Fruit fly (Drosophila melanogaster) whole organism, embryonic: ENCODE data around the gene Setx.

Experiments
- Adf1 ChIP-seq: fragments of 200-800 bp; sonication (Bioruptor generic); IDR thresholded peaks from 2 replicates; pipeline ENCODE4 v1.3.6; 2022; ENCODE audit warnings: missing biosample characterization, missing genetic modification characterization
- Atf-2 ChIP-seq: fragments of 200-800 bp; sonication (Bioruptor generic); optimal IDR thresholded peaks from 2 replicates; lab custom pipeline; 2016; ENCODE audit warnings: missing biosample characterization, missing genetic modification characterization
- Atf6 ChIP-seq: fragments of 200-800 bp; sonication (Bioruptor generic); IDR thresholded peaks from 2 replicates; pipeline ENCODE4 v1.3.6; 2022; ENCODE audit warnings: missing biosample characterization, missing genetic modification characterization
- CG10147 ChIP-seq: fragments of 200-800 bp; sonication (Bioruptor generic); optimal IDR thresholded peaks from 2 replicates; lab custom pipeline; 2019; ENCODE audit warnings: missing biosample characterization, mild to moderate bottlenecking, missing genetic modification characterization, moderate library complexity
- CG10321 ChIP-seq: fragments of 200-800 bp; sonication (Bioruptor generic); IDR thresholded peaks from 2 replicates; pipeline ENCODE4 v1.3.6; 2022; ENCODE audit warnings: missing biosample characterization, missing genetic modification characterization
- CG11398 ChIP-seq: fragments of 200-800 bp; sonication (Bioruptor generic); optimal IDR thresholded peaks from 2 replicates; lab custom pipeline; 2016; ENCODE audit warnings: missing biosample characterization, missing genetic modification characterization
- CG12659 ChIP-seq: fragments of 200-800 bp; sonication (Bioruptor generic); optimal IDR thresholded peaks from 3 replicates; lab custom pipeline; 2017; ENCODE audit warnings: mild to moderate bottlenecking, missing biosample characterization, missing genetic modification reagents, missing genetic modification characterization
- CG12942 ChIP-seq: fragments of 200-800 bp; sonication (Bioruptor generic); optimal IDR thresholded peaks from 3 replicates; lab custom pipeline; 2016; ENCODE audit warnings: missing biosample characterization, missing genetic modification characterization
- CG16863 ChIP-seq: fragments of 200-800 bp; sonication (Bioruptor generic); optimal IDR thresholded peaks from 3 replicates; lab custom pipeline; 2016; ENCODE audit warnings: missing biosample characterization, missing genetic modification characterization
- CG18262 ChIP-seq: fragments of 200-800 bp; optimal IDR thresholded peaks from 3 replicates; lab custom pipeline; 2019; ENCODE audit warnings: missing biosample characterization, mild to moderate bottlenecking, missing genetic modification characterization, moderate library complexity
- CG2202 ChIP-seq: fragments of 200-800 bp; sonication (Bioruptor generic); optimal IDR thresholded peaks from 2 replicates; lab custom pipeline; 2018; ENCODE audit warnings: missing biosample characterization, mild to moderate bottlenecking, missing genetic modification characterization
- CG31365 ChIP-seq: fragments of 200-800 bp; sonication (Bioruptor generic); optimal IDR thresholded peaks from 2 replicates; lab custom pipeline; 2018; ENCODE audit warnings: missing biosample characterization, mild to moderate bottlenecking, missing genetic modification characterization
- CG32772 ChIP-seq: fragments of 200-800 bp; sonication (Bioruptor generic); IDR thresholded peaks from 2 replicates; pipeline ENCODE4 v1.3.6; 2022; ENCODE audit warnings: missing biosample characterization, missing genetic modification characterization
- CG3407 ChIP-seq: fragments of 200-800 bp; sonication (Bioruptor generic); optimal IDR thresholded peaks from 2 replicates; lab custom pipeline; 2018; ENCODE audit warnings: missing biosample characterization, mild to moderate bottlenecking, missing genetic modification characterization
- CG3847 ChIP-seq: fragments of 200-800 bp; sonication (Bioruptor generic); IDR thresholded peaks from 2 replicates; pipeline ENCODE4 v1.3.6; 2022; ENCODE audit warnings: missing biosample characterization, missing genetic modification characterization
- CG4617 ChIP-seq: fragments of 200-800 bp; sonication (Bioruptor generic); optimal IDR thresholded peaks from 3 replicates; lab custom pipeline; 2016; ENCODE audit warnings: missing biosample characterization, missing genetic modification characterization, borderline replicate concordance
- CG7556 ChIP-seq: fragments of 200-800 bp; sonication (Bioruptor generic); optimal IDR thresholded peaks from 2 replicates; lab custom pipeline; 2017; ENCODE audit warnings: missing biosample characterization, mild to moderate bottlenecking, missing genetic modification characterization
- CG7963 ChIP-seq: fragments of 200-800 bp; sonication (Bioruptor generic); IDR thresholded peaks from 3 replicates; pipeline ENCODE4 v1.3.6; 2022; ENCODE audit warnings: missing biosample characterization, missing genetic modification characterization; ENCODE audit not compliant: partially characterized antibody
- CG8388 ChIP-seq: fragments of 200-800 bp; sonication (Bioruptor generic); optimal IDR thresholded peaks from 2 replicates; lab custom pipeline; 2019; ENCODE audit warnings: missing biosample characterization, mild to moderate bottlenecking, missing genetic modification characterization, moderate library complexity
- CG8924 ChIP-seq: fragments of 200-800 bp; optimal IDR thresholded peaks from 3 replicates; lab custom pipeline; 2019; ENCODE audit warnings: missing biosample characterization, mild to moderate bottlenecking, missing genetic modification characterization, moderate library complexity
- CG9817 ChIP-seq: fragments of 200-800 bp; sonication (Bioruptor generic); optimal IDR thresholded peaks from 2 replicates; lab custom pipeline; 2018; ENCODE audit warnings: missing biosample characterization, mild to moderate bottlenecking, missing genetic modification characterization, moderate library complexity
- CrebB ChIP-seq: fragments of 200-800 bp; sonication (Bioruptor generic); optimal IDR thresholded peaks from 3 replicates; lab custom pipeline; 2018; ENCODE audit warnings: missing biosample characterization, mild to moderate bottlenecking, missing genetic modification characterization
- D ChIP-seq, 2 experiments: fragments of 200-800 bp in 1 of 2; fragments of >200 bp in 1 of 2; sonication (Bioruptor generic) in 1 of 2; optimal IDR thresholded peaks; 2 replicates in 1 of 2; 3 replicates in 1 of 2; lab custom pipeline; 2017; ENCODE audit warnings: mild to moderate bottlenecking in 1 of 2, missing biosample characterization in 1 of 2, missing genetic modification characterization in 1 of 2, missing genetic modification reagents in 1 of 2
- Dad ChIP-seq: fragments of 200-800 bp; sonication (Bioruptor generic); optimal IDR thresholded peaks from 3 replicates; lab custom pipeline; 2016; ENCODE audit warnings: missing biosample characterization, missing genetic modification characterization
- Dfd ChIP-seq, 2 experiments: fragments of >200 bp; optimal IDR thresholded peaks; 2 replicates each; lab custom pipeline; 2017; ENCODE audit warnings: missing biosample characterization in 2 of 2, missing genetic modification characterization in 2 of 2
- HmgD ChIP-seq: fragments of 200-800 bp; sonication (Bioruptor generic); optimal IDR thresholded peaks from 3 replicates; lab custom pipeline; 2016; ENCODE audit warnings: missing biosample characterization, missing genetic modification characterization
- MBD-R2 ChIP-seq: fragments of 200-800 bp; sonication (Bioruptor generic); IDR thresholded peaks from 2 replicates; pipeline ENCODE4 v1.3.6; 2022; ENCODE audit warnings: missing biosample characterization, missing genetic modification characterization
- Mes4 ChIP-seq: fragments of 200-800 bp; sonication (Bioruptor generic); optimal IDR thresholded peaks from 2 replicates; lab custom pipeline; 2016; ENCODE audit warnings: missing biosample characterization, missing genetic modification characterization
- Nf-YC ChIP-seq: fragments of 200-800 bp; optimal IDR thresholded peaks from 3 replicates; lab custom pipeline; 2019; ENCODE audit warnings: missing biosample characterization, mild to moderate bottlenecking, missing genetic modification characterization, moderate library complexity
- Oli ChIP-seq: fragments of 200-800 bp; sonication (Bioruptor generic); optimal IDR thresholded peaks from 2 replicates; lab custom pipeline; 2018; ENCODE audit warnings: missing biosample characterization, mild to moderate bottlenecking, missing genetic modification characterization, moderate library complexity
- Optix ChIP-seq: fragments of 200-800 bp; sonication (Bioruptor generic); IDR thresholded peaks from 3 replicates; pipeline ENCODE4 v1.3.6; 2022; ENCODE audit warnings: missing biosample characterization, missing genetic modification characterization
- Ptx1 ChIP-seq: fragments of 200-800 bp; sonication (Bioruptor generic); IDR thresholded peaks from 2 replicates; pipeline ENCODE4 v1.3.6; 2022; ENCODE audit warnings: missing biosample characterization, missing genetic modification characterization
- Sin3A ChIP-seq: fragments of >200 bp; optimal IDR thresholded peaks from 2 replicates; lab custom pipeline; 2018
- Sry-β ChIP-seq: fragments of 200-800 bp; sonication (Bioruptor generic); optimal IDR thresholded peaks from 2 replicates; lab custom pipeline; 2018; ENCODE audit warnings: missing biosample characterization, mild to moderate bottlenecking, missing genetic modification characterization, moderate library complexity
- Taf1 ChIP-seq: fragments of 200-800 bp; sonication (Bioruptor generic); IDR thresholded peaks from 2 replicates; pipeline ENCODE4 v1.3.6; 2022; ENCODE audit warnings: missing biosample characterization, missing genetic modification characterization
- ara ChIP-seq: fragments of 200-800 bp; sonication (Bioruptor generic); IDR thresholded peaks from 2 replicates; pipeline ENCODE4 v1.3.6; 2022; ENCODE audit warnings: missing biosample characterization, missing genetic modification characterization
- cad ChIP-seq: fragments of >200 bp; optimal IDR thresholded peaks from 2 replicates; lab custom pipeline; 2017; ENCODE audit warnings: missing biosample characterization, missing genetic modification characterization
- cas ChIP-seq: fragments of 200-800 bp; sonication (Bioruptor generic); IDR thresholded peaks from 2 replicates; pipeline ENCODE4 v1.3.6; 2022; ENCODE audit warnings: missing biosample characterization, missing genetic modification characterization
- danr ChIP-seq: fragments of 200-800 bp; sonication (Bioruptor generic); IDR thresholded peaks from 2 replicates; pipeline ENCODE4 v1.3.6; 2022; ENCODE audit warnings: missing biosample characterization, missing genetic modification characterization
- dati ChIP-seq: fragments of 200-800 bp; sonication (Bioruptor generic); IDR thresholded peaks from 2 replicates; pipeline ENCODE4 v1.3.6; 2022; ENCODE audit warnings: missing biosample characterization, missing genetic modification characterization
- ems ChIP-seq: fragments of 200-800 bp; sonication (Bioruptor generic); optimal IDR thresholded peaks from 3 replicates; lab custom pipeline; 2016; ENCODE audit warnings: missing biosample characterization, missing genetic modification characterization
- fd102C ChIP-seq: fragments of 200-800 bp; sonication (Bioruptor generic); optimal IDR thresholded peaks from 2 replicates; lab custom pipeline; 2018; ENCODE audit warnings: missing biosample characterization, mild to moderate bottlenecking, missing genetic modification characterization, moderate library complexity
- gsb-n ChIP-seq: fragments of 200-800 bp; sonication (Bioruptor generic); optimal IDR thresholded peaks from 3 replicates; lab custom pipeline; 2018; ENCODE audit warnings: missing biosample characterization, mild to moderate bottlenecking, missing genetic modification characterization
- hth ChIP-seq: fragments of >200 bp; optimal IDR thresholded peaks from 2 replicates; lab custom pipeline; 2017; ENCODE audit warnings: inconsistent platforms
- jigr1 ChIP-seq: fragments of 200-800 bp; sonication (Bioruptor generic); IDR thresholded peaks from 3 replicates; pipeline ENCODE4 v1.3.6; 2022; ENCODE audit warnings: missing biosample characterization, missing genetic modification characterization
- kah ChIP-seq: fragments of 200-800 bp; sonication (Bioruptor generic); optimal IDR thresholded peaks from 2 replicates; lab custom pipeline; 2018; ENCODE audit warnings: missing biosample characterization, mild to moderate bottlenecking, missing genetic modification characterization
- klu ChIP-seq: fragments of 200-800 bp; sonication (Bioruptor generic); IDR thresholded peaks from 2 replicates; pipeline ENCODE4 v1.3.6; 2022; ENCODE audit warnings: missing biosample characterization, missing genetic modification characterization
- lbe ChIP-seq: fragments of 200-800 bp; sonication (Bioruptor generic); optimal IDR thresholded peaks from 2 replicates; lab custom pipeline; 2016; ENCODE audit warnings: missing biosample characterization, mild to moderate bottlenecking, missing genetic modification characterization
- nom ChIP-seq: fragments of 200-800 bp; sonication (Bioruptor generic); optimal IDR thresholded peaks from 2 replicates; lab custom pipeline; 2017; ENCODE audit warnings: missing biosample characterization, missing genetic modification characterization, mild to moderate bottlenecking, moderate library complexity, missing genetic modification reagents
- pros ChIP-seq: fragments of 200-800 bp; sonication (Bioruptor generic); optimal IDR thresholded peaks from 3 replicates; lab custom pipeline; 2019; ENCODE audit warnings: missing biosample characterization, mild to moderate bottlenecking, missing genetic modification characterization, moderate library complexity
- row ChIP-seq: fragments of 200-800 bp; sonication (Bioruptor generic); IDR thresholded peaks from 3 replicates; pipeline ENCODE4 v1.3.6; 2022; ENCODE audit warnings: missing biosample characterization, missing genetic modification characterization
- sna ChIP-seq: fragments of 200-800 bp; sonication (Bioruptor generic); IDR thresholded peaks from 2 replicates; pipeline ENCODE4 v1.3.6; 2022; ENCODE audit warnings: missing biosample characterization, missing genetic modification characterization; ENCODE audit not compliant: partially characterized antibody
- ttk ChIP-seq: fragments of 200-800 bp; sonication (Bioruptor generic); IDR thresholded peaks from 2 replicates; pipeline ENCODE4 v2.1.2; 2022; ENCODE audit warnings: missing biosample characterization, missing genetic modification characterization

Setx gene

DNA sequence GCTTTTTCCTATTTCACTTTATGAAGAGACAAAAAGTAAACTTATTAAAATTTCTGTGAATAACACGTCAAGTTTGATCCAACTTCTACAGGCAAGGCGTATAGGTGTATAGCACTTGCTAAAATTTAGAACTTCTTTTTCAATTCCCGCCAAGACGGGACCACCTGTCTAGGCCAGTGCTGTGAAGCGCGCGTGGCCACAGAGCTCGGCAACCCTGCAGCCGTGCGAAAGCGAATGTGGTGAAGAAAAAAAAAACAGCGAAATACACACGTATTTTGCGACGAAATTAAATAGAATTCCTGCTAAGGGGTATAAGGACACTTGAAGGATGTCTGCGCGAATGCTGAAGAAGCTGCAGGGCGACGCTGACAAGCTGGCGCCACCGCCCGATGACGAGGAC is 27.1 kb downstream of the Setx start, which contains the start of gene Nulp1 (continued):
- TF ChIP-seq CG31365 (tag; lab: Kevin White, UChicago): no peak
- TF ChIP-seq ara: no peak
- no peak for TF ChIP-seq Nf-YC
- TF ChIP-seq CG11398: no peak
- TF ChIP-seq jigr1 (GFP tag; lab: Robert Waterston, UW): no peak
- no peak for TF ChIP-seq hth (lab: Kevin White, UChicago)
- TF ChIP-seq Adf1 (GFP tag; lab: Robert Waterston, UW): no peak
- no peak for TF ChIP-seq Atf-2 (GFP tag; lab: Kevin White, UChicago)
- no peak for TF ChIP-seq CrebB (tag; lab: Kevin White, UChicago)
- no peak for TF ChIP-seq ttk (GFP tag; lab: Robert Waterston, UW)
- TF ChIP-seq HmgD (GFP tag; lab: Kevin White, UChicago): peak; percentile 57
- no peak for TF ChIP-seq Oli (tag; lab: Kevin White, UChicago)
- TF ChIP-seq Atf6 (GFP tag; lab: Robert Waterston, UW): no peak
- TF ChIP-seq CG7963: no peak
- TF ChIP-seq lbe (GFP tag; lab: Kevin White, UChicago): no peak
- TF ChIP-seq gsb-n: no peak
- TF ChIP-seq row (GFP tag; lab: Robert Waterston, UW): peak; percentile 43; the same call in 1 of the 3 replicates
- no peak for TF ChIP-seq ems (GFP tag; lab: Kevin White, UChicago)
- peak; percentile 65 for TF ChIP-seq CG3847 (GFP tag; lab: Robert Waterston, UW)
- no peak for TF ChIP-seq CG10321 (GFP tag; lab: Robert Waterston, UW)
- no peak for TF ChIP-seq Taf1 (GFP tag; lab: Robert Waterston, UW)
- no peak for TF ChIP-seq Optix (GFP tag; lab: Robert Waterston, UW)
- no peak for TF ChIP-seq CG2202 (tag; lab: Kevin White, UChicago)
- TF ChIP-seq Ptx1: no peak
- no peak for TF ChIP-seq CG12942
- no peak for TF ChIP-seq nom (GFP tag; lab: Kevin White, UChicago)
- TF ChIP-seq Sin3A (lab: Kevin White, UChicago): peak; percentile 27
- no peak for TF ChIP-seq Sry-β (GFP tag; lab: Kevin White, UChicago)
- no peak for TF ChIP-seq D (optimal IDR thresholded peaks at IDR 0.05; lab: Kevin White, UChicago)
- TF ChIP-seq D (GFP tag; optimal IDR thresholded peaks at IDR 0.05; lab: Kevin White, UChicago): no peak
- TF ChIP-seq Dad (GFP tag; lab: Kevin White, UChicago): no peak
- peak; percentile 97 for TF ChIP-seq kah (GFP tag; lab: Kevin White, UChicago)
- peak; percentile 93 for TF ChIP-seq MBD-R2 (GFP tag; lab: Robert Waterston, UW)
- TF ChIP-seq klu (GFP tag; lab: Robert Waterston, UW): no peak
- no peak for TF ChIP-seq cad (GFP tag; lab: Kevin White, UChicago)
- no peak for TF ChIP-seq CG7556 (GFP tag; lab: Kevin White, UChicago)
- TF ChIP-seq sna (GFP tag; lab: Robert Waterston, UW): no peak
- peak; percentile 50 for TF ChIP-seq CG12659 (GFP tag; lab: Kevin White, UChicago)
- TF ChIP-seq CG4617: peak; percentile 91
- TF ChIP-seq CG32772: peak; percentile 70
- TF ChIP-seq danr (GFP tag; lab: Robert Waterston, UW): no peak
- no peak for TF ChIP-seq fd102C
- no peak for TF ChIP-seq dati (GFP tag; lab: Robert Waterston, UW)
- no peak for TF ChIP-seq CG10147 (GFP tag; lab: Kevin White, UChicago)
- no peak for TF ChIP-seq CG3407
- no peak for TF ChIP-seq Mes4 (GFP tag; lab: Kevin White, UChicago)
- no peak for TF ChIP-seq Dfd (GFP tag; optimal IDR thresholded peaks at IDR 0.05; lab: Kevin White, UChicago)
- no peak for TF ChIP-seq CG16863
- no peak for TF ChIP-seq CG8924
- TF ChIP-seq pros (GFP tag; lab: Kevin White, UChicago): no peak
- no peak for TF ChIP-seq CG8388 (GFP tag; lab: Kevin White, UChicago)
- TF ChIP-seq CG18262 (tag; lab: Kevin White, UChicago): no peak
- peak; percentile 10 for TF ChIP-seq CG9817 (tag; lab: Kevin White, UChicago)
- no peak for TF ChIP-seq cas (GFP tag; lab: Robert Waterston, UW)
